Fruit fly (Drosophila melanogaster): Measurements from ENCODE around the gene Ilp8.
A peak's percentile ranks its signal among the peaks of the same experiment; 100 is the strongest.

The Ilp8 gene

DNA sequence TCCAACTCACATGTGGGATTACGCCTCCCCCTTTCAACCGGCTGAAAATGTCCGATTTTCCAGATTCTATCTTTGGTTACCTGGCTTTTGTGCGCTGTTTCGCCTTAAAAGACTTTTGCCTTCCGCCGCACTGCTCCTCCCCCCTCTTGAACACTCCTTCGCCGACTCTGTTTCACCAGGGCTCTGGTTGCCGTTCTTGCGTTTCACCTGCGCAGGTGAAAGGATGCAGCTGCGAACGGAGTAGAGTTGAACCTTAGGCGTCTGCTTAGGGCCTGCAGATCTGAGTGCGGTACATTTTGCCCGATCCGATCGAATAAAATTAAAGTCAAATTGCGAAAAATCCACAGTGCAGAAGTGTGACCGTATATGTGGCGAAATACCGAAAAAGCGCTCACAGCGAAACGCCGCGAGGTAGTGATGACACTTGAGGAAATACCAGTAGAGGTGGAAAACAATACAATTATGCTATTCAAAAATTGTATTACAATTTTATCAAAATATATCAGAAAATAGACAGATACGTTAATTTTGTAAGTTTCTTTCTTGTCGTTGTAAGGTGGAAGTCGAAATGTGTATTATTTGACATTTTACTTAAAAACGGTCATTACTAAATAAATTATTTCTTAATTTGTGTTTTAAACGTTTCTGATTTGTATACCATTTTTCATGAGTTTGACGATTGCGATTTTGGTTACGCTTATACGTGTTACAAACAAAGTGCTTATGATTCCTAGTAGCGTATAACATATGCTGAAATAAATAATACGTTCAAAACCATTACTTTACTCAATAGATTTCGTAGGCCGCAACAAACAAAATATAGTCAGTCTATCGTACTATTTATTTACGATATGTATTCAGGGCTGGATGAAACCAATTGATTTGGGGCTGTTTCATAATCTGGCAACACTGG lies 16.0 kb downstream of the Ilp8 start, which contains the start of the genes CG6664 and CG7728 (continued):
- TF ChIP-seq zf30C (GFP tag; optimal IDR thresholded peaks at IDR 0.05) (no peak), ATbp (GFP tag; optimal IDR thresholded peaks at IDR 0.05) (peak; percentile 39), Hmr (GFP tag; optimal IDR thresholded peaks at IDR 0.05) (peak; percentile 58), en (GFP tag; optimal IDR thresholded peaks at IDR 0.05) (no peak), CG2199 (GFP tag; IDR thresholded peaks at IDR 0.05) (no peak), zen2 (GFP tag; IDR thresholded peaks at IDR 0.05; ENCODE audit: partially characterized antibody) (no peak), Sin3A (optimal IDR thresholded peaks at IDR 0.05) (peak; percentile 40), B-H1 (GFP tag; IDR thresholded peaks at IDR 0.05) (0 out of 3 replicates have a peak, but pooled peaks have one; percentile 13), Lpt (GFP tag; optimal IDR thresholded peaks at IDR 0.05) (no peak), Lhr (GFP tag; optimal IDR thresholded peaks at IDR 0.05) (peak; percentile 40), vvl (GFP tag; IDR thresholded peaks at IDR 0.05) (peak; percentile 28), Ada2b (GFP tag; IDR thresholded peaks at IDR 0.05) (0 out of 2 replicates have a peak, but pooled peaks have one; percentile 17), sima (GFP tag; optimal IDR thresholded peaks at IDR 0.05) (no peak), Ravus (GFP tag; IDR thresholded peaks at IDR 0.05) (no peak), fru (optimal IDR thresholded peaks at IDR 0.05) (no peak), B-H2 (GFP tag; optimal IDR thresholded peaks at IDR 0.05) (no peak), PHDP (tag; optimal IDR thresholded peaks at IDR 0.05) (no peak), lilli (GFP tag; optimal IDR thresholded peaks at IDR 0.05) (peak; percentile 64), z (GFP tag; IDR thresholded peaks at IDR 0.05) (no peak), CG18262 (tag; optimal IDR thresholded peaks at IDR 0.05) (no peak), Mrtf (GFP tag; IDR thresholded peaks at IDR 0.05) (no peak; the same call in 2 of the 3 replicates), BEAF-32 (GFP tag; optimal IDR thresholded peaks at IDR 0.05) (peak; percentile 80), CG17829 (tag; optimal IDR thresholded peaks at IDR 0.05) (peak; percentile 31), CG7556 (GFP tag; optimal IDR thresholded peaks at IDR 0.05) (peak; percentile 55), CG11093 (GFP tag; IDR thresholded peaks at IDR 0.05) (no peak), Deaf1 (tag; optimal IDR thresholded peaks at IDR 0.05) (no peak), lbe (GFP tag; optimal IDR thresholded peaks at IDR 0.05) (no peak), ara (GFP tag; IDR thresholded peaks at IDR 0.05) (no peak), lmd (GFP tag; IDR thresholded peaks at IDR 0.05) (peak; percentile 21; the same call in 1 of the 2 replicates), dimm (GFP tag; IDR thresholded peaks at IDR 0.05) (no peak), CG10959 (GFP tag; IDR thresholded peaks at IDR 0.05) (no peak), sna (GFP tag; IDR thresholded peaks at IDR 0.05; ENCODE audit: partially characterized antibody) (peak; percentile 36; the same call in 1 of the 2 replicates), Dll (GFP tag; IDR thresholded peaks at IDR 0.05; ENCODE audit: partially characterized antibody) (peak; percentile 69; the same call in 3 of the 4 replicates), sd (tag; optimal IDR thresholded peaks at IDR 0.05) (no peak), CG7786 (GFP tag; optimal IDR thresholded peaks at IDR 0.05) (no peak), CG18476 (GFP tag; optimal IDR thresholded peaks at IDR 0.05) (peak; percentile 40), Fer1 (GFP tag; optimal IDR thresholded peaks at IDR 0.05) (peak; percentile 28), Six4 (GFP tag; optimal IDR thresholded peaks at IDR 0.05) (peak; percentile 19), CTCF (GFP tag; optimal IDR thresholded peaks at IDR 0.05) (no peak), p53 (GFP tag; optimal IDR thresholded peaks at IDR 0.05) (no peak), wdn (GFP tag; IDR thresholded peaks at IDR 0.05) (no peak), Nf-YB (GFP tag; optimal IDR thresholded peaks at IDR 0.05) (peak; percentile 30), toy (GFP tag; IDR thresholded peaks at IDR 0.05) (no peak), Kr (GFP tag; optimal IDR thresholded peaks at IDR 0.05) (no peak), sob (GFP tag; IDR thresholded peaks at IDR 0.05) (peak; percentile 74), Myb (GFP tag; optimal IDR thresholded peaks at IDR 0.05) (peak; percentile 12), CG33213 (GFP tag; optimal IDR thresholded peaks at IDR 0.05) (peak; percentile 32), run (tag; optimal IDR thresholded peaks at IDR 0.05) (no peak), D (optimal IDR thresholded peaks at IDR 0.05) (no peak), D (GFP tag; optimal IDR thresholded peaks at IDR 0.05) (peak; percentile 33), lola (GFP tag; optimal IDR thresholded peaks at IDR 0.05) (peak in 1 of 3 experiments; percentile 66)
